Worm (Caenorhabditis elegans): ENCODE data around the gene dot-1.3.

The dot-1.3 gene

DNA sequence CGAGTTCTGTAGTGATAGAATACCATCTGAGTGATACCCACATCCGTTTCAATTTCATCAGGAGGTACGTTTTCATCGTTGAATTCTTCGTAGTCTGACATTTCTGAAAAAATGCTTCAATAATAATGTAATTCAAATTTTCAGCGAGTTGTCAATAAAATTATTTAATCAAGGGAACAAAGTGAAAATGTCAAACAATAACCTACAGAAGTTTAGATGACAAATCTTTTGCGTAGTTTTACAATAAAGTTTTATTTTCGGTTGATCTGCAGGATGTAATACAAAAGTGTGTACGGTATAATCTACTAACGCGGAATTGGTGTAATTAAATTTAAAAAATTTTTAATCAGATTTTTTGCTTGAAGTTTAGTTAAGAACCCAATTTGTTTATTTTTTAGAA is 14.4 kb downstream of the dot-1.3 start, which contains the start of gene C04B4.5:
C04B4.5 (minus strand) TSS at position 101 of the 400 bp plus-strand sequence.
- TF ChIP-seq mef-2 (tag; optimal IDR thresholded peaks at IDR 0.05) (no peak), pqm-1 (tag; optimal IDR thresholded peaks at IDR 0.05) (no peak), ces-1 (GFP tag; optimal IDR thresholded peaks at IDR 0.05) (no peak), aha-1 (tag; optimal IDR thresholded peaks at IDR 0.05) (no peak), efl-3 (GFP tag; optimal IDR thresholded peaks at IDR 0.05) (no peak), Y116A8C.19 (tag; optimal IDR thresholded peaks at IDR 0.05; ENCODE audit: borderline replicate concordance) (no peak), lin-14 (GFP tag; optimal IDR thresholded peaks at IDR 0.05) (no peak), ceh-90 (tag; optimal IDR thresholded peaks at IDR 0.05) (no peak), ztf-11 (tag; optimal IDR thresholded peaks at IDR 0.05) (no peak), alr-1 (tag; optimal IDR thresholded peaks at IDR 0.05; ENCODE audit: borderline replicate concordance) (no peak), jun-1 (tag; optimal IDR thresholded peaks at IDR 0.05) (no peak)

DNA sequence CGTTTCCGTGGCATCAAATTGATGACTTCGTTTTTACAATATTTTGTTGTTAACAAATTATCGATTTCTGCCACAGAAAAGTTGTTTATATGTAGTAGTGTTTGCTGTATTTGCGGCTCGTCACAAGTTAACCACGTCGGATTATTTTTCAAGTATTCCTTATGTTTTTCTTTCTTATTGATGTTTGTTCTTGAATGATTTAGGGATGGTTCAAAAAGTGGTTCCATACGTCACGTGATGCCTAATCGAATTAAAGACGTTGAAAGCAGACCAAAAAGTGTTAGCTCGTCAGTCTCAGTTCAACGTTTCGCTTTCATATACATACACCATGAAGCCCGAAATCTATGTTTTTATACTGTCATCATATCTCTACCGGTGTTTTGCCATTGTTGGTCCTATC is 17.2 kb downstream of the dot-1.3 start, which contains the start of gene lips-2:
lips-2 (plus strand) TSS at position 301 of the 400 bp plus-strand sequence.
- no peak for TF ChIP-seq nhr-71 (tag; optimal IDR thresholded peaks at IDR 0.05)
- no peak for TF ChIP-seq nhr-85 (tag)
- no peak for TF ChIP-seq lin-15B (tag; optimal IDR thresholded peaks at IDR 0.05)
- TF ChIP-seq ets-5 (GFP tag; IDR thresholded peaks at IDR 0.05): no peak
- TF ChIP-seq pax-3 (tag; optimal IDR thresholded peaks at IDR 0.05): no peak
- TF ChIP-seq F16B12.6 (tag; optimal IDR thresholded peaks at IDR 0.05): no peak

DNA sequence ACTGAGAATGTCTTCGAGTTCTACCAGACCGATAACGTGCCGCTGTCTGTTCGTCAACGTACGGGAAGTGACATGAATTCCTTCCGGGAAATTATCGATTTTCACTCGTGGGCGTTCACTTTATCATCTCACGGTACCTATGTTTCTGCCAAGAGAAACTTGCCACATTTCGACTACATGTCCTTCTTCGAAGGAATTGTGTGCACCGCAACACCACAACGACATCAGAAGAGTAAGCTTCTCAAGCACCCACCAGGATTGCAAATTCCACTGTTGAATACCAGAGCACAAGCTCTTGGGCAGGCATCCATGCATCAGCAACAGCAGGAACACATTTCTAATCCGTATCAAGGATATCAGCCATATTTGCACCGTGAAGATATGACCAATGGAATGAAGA is 18.5 kb downstream of the dot-1.3 start:
- TF ChIP-seq ceh-88 (GFP tag; IDR thresholded peaks at IDR 0.05): no peak
- no peak for TF ChIP-seq lin-15B (tag; optimal IDR thresholded peaks at IDR 0.05)
- TF ChIP-seq nhr-76 (tag; optimal IDR thresholded peaks at IDR 0.05): no peak
- no peak for TF ChIP-seq mep-1 (tag; optimal IDR thresholded peaks at IDR 0.05)
- no peak for TF ChIP-seq grh-1 (GFP tag; IDR thresholded peaks at IDR 0.05)
- TF ChIP-seq swsn-7 (tag; optimal IDR thresholded peaks at IDR 0.05): no peak
- TF ChIP-seq hlh-4 (tag; optimal IDR thresholded peaks at IDR 0.05): no peak
- no peak for TF ChIP-seq lin-14 (GFP tag; optimal IDR thresholded peaks at IDR 0.05)
- no peak for TF ChIP-seq pag-3 (tag; optimal IDR thresholded peaks at IDR 0.05; ENCODE audit: borderline replicate concordance, insufficient read depth)
- TF ChIP-seq elt-2 (tag; optimal IDR thresholded peaks at IDR 0.05): no peak
- no peak for TF ChIP-seq lir-3 (tag; optimal IDR thresholded peaks at IDR 0.05; ENCODE audit: poor library complexity)
- TF ChIP-seq nhr-28 (tag; optimal IDR thresholded peaks at IDR 0.05): no peak
- TF ChIP-seq vab-15 (tag; optimal IDR thresholded peaks at IDR 0.05): no peak
- TF ChIP-seq ceh-82 (tag; optimal IDR thresholded peaks at IDR 0.05): no peak
- no peak for TF ChIP-seq nhr-12 (tag; optimal IDR thresholded peaks at IDR 0.05)
- no peak for TF ChIP-seq sptf-1 (tag; optimal IDR thresholded peaks at IDR 0.05)
- TF ChIP-seq fkh-4 (tag; optimal IDR thresholded peaks at IDR 0.05; ENCODE audit: borderline replicate concordance): no peak
- TF ChIP-seq C04F5.9 (tag; optimal IDR thresholded peaks at IDR 0.05): no peak
- no peak for TF ChIP-seq lin-35 (GFP tag; optimal IDR thresholded peaks at IDR 0.05)
- no peak for TF ChIP-seq lin-39 (tag; optimal IDR thresholded peaks at IDR 0.05)

DNA sequence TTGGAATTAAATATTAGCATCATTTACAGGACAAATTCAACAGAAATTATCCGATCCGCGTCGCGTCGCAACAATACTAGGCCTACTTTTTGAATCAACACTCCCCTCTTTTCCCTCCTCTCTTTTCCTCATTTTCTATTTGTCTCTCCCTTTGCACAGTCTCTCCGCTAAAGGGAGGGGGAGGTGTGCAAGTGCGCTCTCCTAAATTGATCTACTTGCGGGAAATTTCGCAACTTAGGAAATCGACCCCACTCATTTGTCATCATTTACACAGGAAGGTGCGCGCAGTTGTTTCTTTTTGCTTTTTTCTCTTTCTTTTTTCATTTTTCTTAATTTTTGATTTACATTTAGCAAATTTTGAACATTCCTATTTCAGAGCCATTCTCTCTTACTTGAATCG is 19.7 kb downstream of the dot-1.3 start, which contains the start of gene C04B4.2:
C04B4.2 (plus strand) TSS at position 371 of the 400 bp plus-strand sequence.
- TF ChIP-seq ztf-4 (tag; optimal IDR thresholded peaks at IDR 0.05) (no peak), C04F5.9 (tag; optimal IDR thresholded peaks at IDR 0.05) (no peak), nhr-11 (tag; optimal IDR thresholded peaks at IDR 0.05) (no peak), lin-14 (GFP tag; optimal IDR thresholded peaks at IDR 0.05) (no peak), ceh-88 (GFP tag; IDR thresholded peaks at IDR 0.05) (no peak), snu-23 (GFP tag; optimal IDR thresholded peaks at IDR 0.05) (no peak), fos-1 (tag; optimal IDR thresholded peaks at IDR 0.05) (no peak), ceh-90 (tag; optimal IDR thresholded peaks at IDR 0.05) (no peak), lir-3 (tag; optimal IDR thresholded peaks at IDR 0.05; ENCODE audit: poor library complexity) (no peak), egl-27 (tag; optimal IDR thresholded peaks at IDR 0.05) (no peak), ets-5 (GFP tag; IDR thresholded peaks at IDR 0.05) (no peak), tlp-1 (tag; optimal IDR thresholded peaks at IDR 0.05) (no peak), jun-1 (tag; optimal IDR thresholded peaks at IDR 0.05) (no peak), aha-1 (tag; optimal IDR thresholded peaks at IDR 0.05) (no peak), irx-1 (tag; optimal IDR thresholded peaks at IDR 0.05) (no peak), swsn-7 (tag; optimal IDR thresholded peaks at IDR 0.05) (no peak)

Measured in whole organism, L1 larva.